Worm (Caenorhabditis elegans) whole organism, L1 larva: ENCODE results near the gene ZC196.8.

ENCODE experiments used
- aly-2 ChIP-seq: fragments of 150-350 bp; optimal IDR thresholded peaks from 2 replicates; lab custom pipeline; 2014; ENCODE audit warnings: missing biosample characterization, missing genetic modification characterization
- ama-1 ChIP-seq: fragments of 150-350 bp; optimal IDR thresholded peaks from 2 replicates; lab custom pipeline; 2014
- fos-1 ChIP-seq: fragments of 150-350 bp; optimal IDR thresholded peaks from 2 replicates; lab custom pipeline; 2014; ENCODE audit warnings: missing biosample characterization, missing genetic modification characterization
- nhr-77 ChIP-seq: fragments of 150-350 bp; optimal IDR thresholded peaks from 2 replicates; lab custom pipeline; 2014; ENCODE audit warnings: missing biosample characterization, missing genetic modification characterization
- unc-130 ChIP-seq: fragments of 150-350 bp; optimal IDR thresholded peaks from 2 replicates; lab custom pipeline; 2017; ENCODE audit warnings: missing biosample characterization, missing genetic modification characterization, inconsistent platforms
- zag-1 ChIP-seq: fragments of 150-350 bp; optimal IDR thresholded peaks from 2 replicates; lab custom pipeline; 2014; ENCODE audit warnings: missing biosample characterization, missing genetic modification characterization

DNA sequence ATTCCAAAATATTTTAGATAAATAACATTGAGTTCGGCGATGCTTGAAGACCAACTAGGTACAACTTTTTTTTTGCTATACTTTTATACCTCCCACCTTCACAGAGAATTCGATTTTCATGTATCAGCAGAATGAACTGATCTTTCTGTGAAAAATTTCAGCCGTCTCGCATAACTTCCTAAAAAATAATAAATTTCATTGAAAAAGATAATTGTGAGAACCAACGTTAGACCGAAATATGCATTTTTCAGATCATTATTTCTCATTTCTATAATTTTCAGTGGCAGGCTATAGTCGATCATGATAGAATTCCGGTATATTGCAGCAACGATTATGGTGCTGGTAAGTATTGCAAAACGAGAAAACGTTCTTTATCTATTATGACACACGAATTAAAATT, 49.5 kb upstream of the ZC196.8 start, which contains the start of gene srx-115:
- TF ChIP-seq ama-1, result no peak
- no peak for TF ChIP-seq fos-1 (tag; lab: Kevin White, UChicago)
- TF ChIP-seq nhr-77 (tag; lab: Kevin White, UChicago), result no peak
- no peak for TF ChIP-seq zag-1 (tag; lab: Kevin White, UChicago)
- TF ChIP-seq aly-2 (tag; lab: Kevin White, UChicago), result no peak
- TF ChIP-seq unc-130 (tag; lab: Kevin White, UChicago), result no peak
